Worm (Caenorhabditis elegans): ENCODE data around the gene C16B8.3.

C16B8.3 gene

ce11 chrX:3966332-3966731, 2.1 kb downstream of the C16B8.3 start, which contains the start of gene C16B8.2:
C16B8.2 (minus strand) TSS chrX:3966432.
- no peak for TF ChIP-seq pqm-1 (tag; optimal IDR thresholded peaks at IDR 0.05)
- no peak for TF ChIP-seq R02D3.7 (tag; optimal IDR thresholded peaks at IDR 0.05)
- TF ChIP-seq nhr-12 (tag; optimal IDR thresholded peaks at IDR 0.05) = no peak
- TF ChIP-seq jun-1 (tag; optimal IDR thresholded peaks at IDR 0.05) = no peak
- no peak for TF ChIP-seq ceh-9 (tag; optimal IDR thresholded peaks at IDR 0.05)
- TF ChIP-seq skn-1 (tag; optimal IDR thresholded peaks at IDR 0.05) = no peak
- no peak for TF ChIP-seq elt-2 (tag; optimal IDR thresholded peaks at IDR 0.05)
- no peak for TF ChIP-seq eor-1 (tag; optimal IDR thresholded peaks at IDR 0.05)
- no peak for TF ChIP-seq elt-3 (tag; optimal IDR thresholded peaks at IDR 0.05)

ce11 chrX:3960345-3960744, 8.1 kb downstream of the C16B8.3 start:
- TF ChIP-seq nhr-28 (tag; optimal IDR thresholded peaks at IDR 0.05) = no peak
- TF ChIP-seq fkh-10 (GFP tag; optimal IDR thresholded peaks at IDR 0.05) = peak; percentile 71

DNA sequence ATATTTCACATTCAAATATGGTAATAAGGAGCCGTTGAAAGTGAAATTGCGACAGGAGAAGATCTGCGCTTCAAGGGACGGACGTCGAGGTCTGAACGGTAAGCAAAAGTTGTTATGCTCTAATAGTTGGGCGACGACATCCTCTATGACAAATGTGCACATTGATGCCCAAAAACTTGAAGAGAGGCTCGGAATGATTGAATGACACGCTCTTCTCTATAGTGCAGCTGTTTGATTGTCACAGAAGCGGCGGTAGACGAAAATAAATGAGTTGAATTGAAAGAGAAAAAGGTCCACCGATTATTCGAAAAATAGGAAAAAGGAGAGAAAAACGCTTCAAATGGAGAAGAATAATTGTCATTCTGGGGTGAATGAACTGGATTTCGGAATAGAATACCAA, 9.2 kb downstream of the C16B8.3 start:
- TF ChIP-seq nhr-77 (tag; optimal IDR thresholded peaks at IDR 0.05) (no peak), lin-39 (tag; optimal IDR thresholded peaks at IDR 0.05) (peak; percentile 44)

ce11 chrX:3958252-3958651, 10.2 kb downstream of the C16B8.3 start, which contains the start of gene lin-18:
lin-18 (plus strand) TSS chrX:3958552.
- TF ChIP-seq nhr-43 (tag; optimal IDR thresholded peaks at IDR 0.05; ENCODE audit: poor library complexity, severe bottlenecking) (no peak), daf-12 (tag; optimal IDR thresholded peaks at IDR 0.05) (no peak), nhr-77 (tag; optimal IDR thresholded peaks at IDR 0.05) (no peak), unc-39 (tag; optimal IDR thresholded peaks at IDR 0.05) (no peak), mdl-1 (tag; optimal IDR thresholded peaks at IDR 0.05) (no peak), ceh-16 (tag; optimal IDR thresholded peaks at IDR 0.05) (no peak), nhr-11 (tag; optimal IDR thresholded peaks at IDR 0.05) (no peak), ceh-28 (tag; optimal IDR thresholded peaks at IDR 0.05) (no peak), tbx-2 (tag; optimal IDR thresholded peaks at IDR 0.05) (no peak), lsy-12 (tag; optimal IDR thresholded peaks at IDR 0.05) (no peak), nhr-67 (tag; optimal IDR thresholded peaks at IDR 0.05) (no peak), mml-1 (tag; optimal IDR thresholded peaks at IDR 0.05) (no peak), ceh-82 (tag; optimal IDR thresholded peaks at IDR 0.05) (no peak), ZK546.5 (tag; optimal IDR thresholded peaks at IDR 0.05) (no peak)

DNA sequence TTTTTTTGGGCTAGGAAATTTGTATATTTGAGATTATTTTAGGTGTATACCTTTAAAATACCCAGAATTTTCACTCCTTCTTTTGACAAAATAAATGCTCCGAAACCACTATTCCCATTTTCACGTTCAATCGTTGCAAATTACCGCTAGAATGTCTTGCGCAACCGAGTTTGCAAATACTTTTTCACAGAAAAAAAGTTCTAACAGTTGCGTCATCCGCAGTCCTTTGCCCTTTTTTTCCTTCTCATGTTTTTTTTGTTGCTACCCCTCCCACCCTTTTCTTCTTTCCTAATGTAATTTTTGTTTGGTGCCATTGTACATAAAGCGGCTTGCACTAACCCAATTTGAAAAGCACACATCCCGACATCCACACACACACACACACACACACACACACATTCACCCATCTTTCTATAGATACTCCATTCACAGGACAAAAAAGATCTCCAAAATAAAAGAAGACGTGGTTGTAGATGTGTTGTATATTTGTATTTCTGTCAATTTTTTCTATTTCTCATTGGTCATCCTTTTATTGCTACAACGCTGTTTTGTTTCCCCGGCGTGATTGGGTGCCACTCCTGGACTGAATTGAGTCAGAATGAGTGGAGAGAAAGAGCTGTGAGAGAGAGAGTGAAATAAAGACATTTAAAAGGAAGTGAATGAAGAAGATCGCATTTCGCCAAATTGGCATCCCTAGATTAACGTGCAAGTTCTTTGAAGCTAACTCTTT, 10.8 kb downstream of the C16B8.3 start:
- no peak for TF ChIP-seq snpc-4 (tag; optimal IDR thresholded peaks at IDR 0.05)
- no peak for TF ChIP-seq lin-39 (tag; optimal IDR thresholded peaks at IDR 0.05)
- no peak for TF ChIP-seq zag-1 (tag; optimal IDR thresholded peaks at IDR 0.05)
- peak; percentile 23 for TF ChIP-seq nfya-1 (tag; optimal IDR thresholded peaks at IDR 0.05; ENCODE audit: insufficient read depth)
- no peak for TF ChIP-seq nhr-11 (tag; optimal IDR thresholded peaks at IDR 0.05)
- no peak for TF ChIP-seq daf-12 (tag; optimal IDR thresholded peaks at IDR 0.05)

- TF ChIP-seq pha-4 (tag; optimal IDR thresholded peaks at IDR 0.05) = peak; percentile 12
- no peak for TF ChIP-seq skn-1 (tag; optimal IDR thresholded peaks at IDR 0.05)
- peak; percentile 81 for TF ChIP-seq elt-2 (tag; optimal IDR thresholded peaks at IDR 0.05)
- peak; percentile 28 for TF ChIP-seq pqm-1 (tag; optimal IDR thresholded peaks at IDR 0.05)
Measured at ce11 chrX:3952737-3953136, 15.7 kb downstream of the C16B8.3 start.

DNA sequence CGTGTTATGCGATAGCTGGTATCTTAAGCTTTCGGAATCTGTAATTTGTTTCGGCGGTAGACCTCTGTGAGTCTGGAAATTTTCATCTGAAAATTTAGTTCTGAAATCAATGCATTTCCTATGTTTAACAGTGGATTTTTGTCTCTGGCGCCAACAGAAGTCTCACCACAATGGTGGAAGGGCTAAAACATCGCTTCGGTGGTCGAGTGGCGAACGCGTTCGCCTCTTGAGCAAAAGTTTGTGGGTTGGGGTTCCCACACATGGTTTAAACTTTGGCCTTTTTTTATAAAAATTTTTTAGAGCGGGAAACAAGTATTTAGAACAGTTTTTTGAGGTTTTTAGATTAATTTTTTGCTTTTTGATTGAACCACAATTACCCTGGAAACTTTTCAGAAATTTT, 18.7 kb downstream of the C16B8.3 start:
- TF ChIP-seq pqm-1 (tag; optimal IDR thresholded peaks at IDR 0.05) (no peak), elt-3 (tag; optimal IDR thresholded peaks at IDR 0.05) (no peak), nhr-77 (tag; optimal IDR thresholded peaks at IDR 0.05) (no peak), skn-1 (tag; optimal IDR thresholded peaks at IDR 0.05) (no peak), lin-39 (tag; optimal IDR thresholded peaks at IDR 0.05) (no peak), ceh-9 (tag; optimal IDR thresholded peaks at IDR 0.05) (no peak), ceh-28 (tag; optimal IDR thresholded peaks at IDR 0.05) (no peak), ceh-82 (tag; optimal IDR thresholded peaks at IDR 0.05) (no peak), nhr-237 (tag; optimal IDR thresholded peaks at IDR 0.05) (no peak), mml-1 (tag; optimal IDR thresholded peaks at IDR 0.05) (no peak), sea-2 (GFP tag; optimal IDR thresholded peaks at IDR 0.05) (no peak)
